Worm (Caenorhabditis elegans): ENCODE data around the gene srw-118.

The srw-118 gene

DNA sequence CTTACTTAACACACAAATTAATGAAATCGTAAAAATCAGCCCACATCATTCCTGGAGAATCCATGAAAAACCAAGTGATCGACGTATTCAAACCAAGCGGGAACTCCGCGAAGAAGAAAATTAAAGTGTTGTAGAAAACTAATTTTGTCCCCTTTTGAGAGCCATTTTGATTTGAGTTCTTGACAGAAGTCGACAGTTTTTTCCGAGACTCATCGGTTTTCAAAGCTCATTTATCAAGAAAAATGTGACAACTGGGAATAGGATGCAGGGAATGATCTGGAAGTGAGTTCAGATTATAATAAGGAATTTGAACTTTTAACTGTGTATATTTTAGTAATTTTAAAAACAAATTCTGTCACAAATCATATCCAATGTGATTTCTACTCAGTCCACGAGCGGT, 31.5 kb upstream of the srw-118 start, which contains the start of gene srw-135:
TSS of gene srw-135 (minus strand) at position 101 of the 400 bp plus-strand sequence.
- no peak for TF ChIP-seq hmg-11 (tag; optimal IDR thresholded peaks at IDR 0.05)
- TF ChIP-seq elt-2 (tag; optimal IDR thresholded peaks at IDR 0.05), result no peak
- no peak for TF ChIP-seq egl-27 (tag; optimal IDR thresholded peaks at IDR 0.05)
- TF ChIP-seq nhr-237 (tag; optimal IDR thresholded peaks at IDR 0.05), result no peak
- TF ChIP-seq ztf-4 (tag; optimal IDR thresholded peaks at IDR 0.05), result no peak
- TF ChIP-seq ceh-82 (tag; optimal IDR thresholded peaks at IDR 0.05), result no peak
- TF ChIP-seq nhr-23 (tag; optimal IDR thresholded peaks at IDR 0.05), result no peak
- no peak for TF ChIP-seq nhr-28 (tag; optimal IDR thresholded peaks at IDR 0.05)
- TF ChIP-seq zag-1 (tag; optimal IDR thresholded peaks at IDR 0.05), result no peak
- TF ChIP-seq fos-1 (tag; optimal IDR thresholded peaks at IDR 0.05), result no peak
- TF ChIP-seq nhr-76 (tag; optimal IDR thresholded peaks at IDR 0.05), result no peak
- TF ChIP-seq mml-1 (tag; optimal IDR thresholded peaks at IDR 0.05), result no peak
- no peak for TF ChIP-seq daf-12 (tag; optimal IDR thresholded peaks at IDR 0.05)
- no peak for TF ChIP-seq skn-1 (tag; optimal IDR thresholded peaks at IDR 0.05)
- no peak for TF ChIP-seq pha-4 (tag; optimal IDR thresholded peaks at IDR 0.05)
- TF ChIP-seq ceh-28 (tag; optimal IDR thresholded peaks at IDR 0.05), result no peak
- TF ChIP-seq nhr-11 (tag; optimal IDR thresholded peaks at IDR 0.05), result no peak
- no peak for TF ChIP-seq nhr-25 (tag; optimal IDR thresholded peaks at IDR 0.05)
- no peak for TF ChIP-seq nhr-77 (tag; optimal IDR thresholded peaks at IDR 0.05)
- TF ChIP-seq snpc-4 (tag; optimal IDR thresholded peaks at IDR 0.05), result no peak

- TF ChIP-seq lin-39 (tag; optimal IDR thresholded peaks at IDR 0.05) (no peak), ztf-11 (tag; optimal IDR thresholded peaks at IDR 0.05) (no peak), pqm-1 (tag; optimal IDR thresholded peaks at IDR 0.05) (no peak), fkh-10 (GFP tag; optimal IDR thresholded peaks at IDR 0.05) (no peak), elt-3 (tag; optimal IDR thresholded peaks at IDR 0.05) (no peak), nhr-43 (tag; optimal IDR thresholded peaks at IDR 0.05; ENCODE audit: poor library complexity, severe bottlenecking) (no peak), fkh-2 (tag; optimal IDR thresholded peaks at IDR 0.05) (no peak), daf-12 (tag; optimal IDR thresholded peaks at IDR 0.05) (no peak), aly-2 (tag; optimal IDR thresholded peaks at IDR 0.05) (no peak), fos-1 (tag; optimal IDR thresholded peaks at IDR 0.05) (no peak)
Observed at ce11 chrV:3010468-3010867, 30.6 kb upstream of the srw-118 start, which contains the start of gene srw-136. Gene srw-136, minus strand, starts transcription at chrV:3010568.

DNA sequence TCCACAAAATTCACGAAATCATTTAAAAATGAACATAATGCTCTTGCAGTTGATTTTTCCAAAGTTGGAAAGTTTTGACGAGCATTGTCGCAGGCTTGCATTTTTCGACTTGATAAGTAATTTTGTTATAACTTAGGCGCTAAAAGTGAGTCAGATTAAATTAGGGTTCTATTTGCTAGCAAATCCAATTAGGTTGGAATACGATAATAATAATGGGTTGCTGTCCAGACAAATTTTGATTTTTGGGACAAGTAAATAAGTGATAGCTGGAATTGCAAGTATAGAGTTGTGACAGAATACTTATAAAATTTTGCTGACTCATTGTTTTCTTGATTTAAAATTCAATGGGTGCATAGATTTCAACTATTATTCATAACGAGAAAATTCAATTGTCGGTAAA, 26.1 kb upstream of the srw-118 start, which contains the start of gene srw-112:
TSS of gene srw-112 (minus strand) at position 101 of the 400 bp plus-strand sequence.
- no peak for TF ChIP-seq lsy-12 (tag; optimal IDR thresholded peaks at IDR 0.05)
- no peak for TF ChIP-seq tbx-2 (tag; optimal IDR thresholded peaks at IDR 0.05)
- TF ChIP-seq sea-2 (GFP tag; optimal IDR thresholded peaks at IDR 0.05), result no peak
- TF ChIP-seq elt-1 (tag; optimal IDR thresholded peaks at IDR 0.05), result no peak
- no peak for TF ChIP-seq R02D3.7 (tag; optimal IDR thresholded peaks at IDR 0.05)
- no peak for TF ChIP-seq nfya-1 (tag; optimal IDR thresholded peaks at IDR 0.05; ENCODE audit: insufficient read depth)
- no peak for TF ChIP-seq ceh-9 (tag; optimal IDR thresholded peaks at IDR 0.05)
- TF ChIP-seq jun-1 (tag; optimal IDR thresholded peaks at IDR 0.05), result no peak
- TF ChIP-seq lin-39 (tag; optimal IDR thresholded peaks at IDR 0.05), result no peak
- no peak for TF ChIP-seq nhr-23 (tag; optimal IDR thresholded peaks at IDR 0.05)

ce11 chrV:2999736-3000135, 19.9 kb upstream of the srw-118 start, which contains the start of gene srw-119:
Gene srw-119, minus strand, starts transcription at chrV:2999836.
- TF ChIP-seq skn-1 (tag; optimal IDR thresholded peaks at IDR 0.05), result no peak
- TF ChIP-seq nhr-25 (tag; optimal IDR thresholded peaks at IDR 0.05), result no peak
- no peak for TF ChIP-seq hmg-11 (tag; optimal IDR thresholded peaks at IDR 0.05)

ce11 chrV:2996105-2996504, 16.2 kb upstream of the srw-118 start, which contains the start of gene srw-120:
Gene srw-120, minus strand, starts transcription at chrV:2996205.
- TF ChIP-seq elt-3 (tag; optimal IDR thresholded peaks at IDR 0.05) (no peak), pha-4 (tag; optimal IDR thresholded peaks at IDR 0.05) (no peak), fkh-10 (GFP tag; optimal IDR thresholded peaks at IDR 0.05) (no peak), unc-62 (GFP tag; optimal IDR thresholded peaks at IDR 0.05) (no peak), nfya-1 (tag; optimal IDR thresholded peaks at IDR 0.05; ENCODE audit: insufficient read depth) (no peak), ZK546.5 (tag; optimal IDR thresholded peaks at IDR 0.05) (no peak)

All from whole organism, L3 larva.